Worm (Caenorhabditis elegans) whole organism, L2 larva: ENCODE measurements around the gene aqp-7.

Experiments
- C34F6.9 ChIP-seq: fragments of 150-350 bp; optimal IDR thresholded peaks from 2 replicates; lab custom pipeline; 2014; ENCODE audit warnings: missing biosample characterization, missing genetic modification characterization
- F13H6.1 ChIP-seq: sonication (generic microtip); optimal IDR thresholded peaks from 2 replicates; lab custom pipeline; 2016; ENCODE audit warnings: missing genetic modification characterization, missing compliant biosample characterization
- alr-1 ChIP-seq: fragments of 150-350 bp; optimal IDR thresholded peaks from 2 replicates; lab custom pipeline; 2014; ENCODE audit warnings: missing biosample characterization, missing genetic modification characterization
- blmp-1 ChIP-seq: sonication (generic microtip); optimal IDR thresholded peaks from 2 replicates; lab custom pipeline; 2017; ENCODE audit warnings: missing genetic modification characterization, mild to moderate bottlenecking, missing compliant biosample characterization, antibody characterized with exemption, moderate library complexity; ENCODE audit not compliant: insufficient read depth
- ceh-82 ChIP-seq: fragments of 150-350 bp; optimal IDR thresholded peaks from 2 replicates; lab custom pipeline; 2014; ENCODE audit warnings: missing biosample characterization, missing genetic modification characterization
- crh-2 ChIP-seq: sonication (generic microtip); optimal IDR thresholded peaks from 2 replicates; lab custom pipeline; 2017; ENCODE audit warnings: missing biosample characterization, missing genetic modification characterization
- dmd-4 ChIP-seq: sonication (generic microtip); optimal IDR thresholded peaks from 2 replicates; lab custom pipeline; 2017; ENCODE audit warnings: missing biosample characterization, missing genetic modification characterization
- elt-3 ChIP-seq: sonication (generic microtip); optimal IDR thresholded peaks from 2 replicates; lab custom pipeline; 2017; ENCODE audit warnings: missing biosample characterization, missing genetic modification characterization
- gmeb-1 ChIP-seq: fragments of 150-350 bp; optimal IDR thresholded peaks from 2 replicates; lab custom pipeline; 2014; ENCODE audit warnings: missing biosample characterization, missing genetic modification characterization
- lin-13 ChIP-seq: fragments of 150-350 bp; optimal IDR thresholded peaks from 2 replicates; lab custom pipeline; 2014; ENCODE audit warnings: missing biosample characterization, missing genetic modification reagents, missing genetic modification characterization
- lin-39 ChIP-seq: fragments of 150-350 bp; optimal IDR thresholded peaks from 2 replicates; lab custom pipeline; 2014; ENCODE audit warnings: missing biosample characterization, missing genetic modification reagents, missing genetic modification characterization
- mdl-1 ChIP-seq, 2 experiments: fragments of 150-350 bp in 1 of 2; sonication (generic microtip) in 1 of 2; optimal IDR thresholded peaks; 2 replicates each; lab custom pipeline; 2017; ENCODE audit warnings: missing biosample characterization in 2 of 2, missing genetic modification characterization in 2 of 2
- nhr-10 ChIP-seq: sonication (generic microtip); optimal IDR thresholded peaks from 2 replicates; lab custom pipeline; 2017; ENCODE audit warnings: missing biosample characterization, missing genetic modification characterization
- nhr-11 ChIP-seq: fragments of 150-350 bp; optimal IDR thresholded peaks from 2 replicates; lab custom pipeline; 2014; ENCODE audit warnings: missing biosample characterization, missing genetic modification characterization
- nhr-129 ChIP-seq: fragments of 150-350 bp; optimal IDR thresholded peaks from 2 replicates; lab custom pipeline; 2014; ENCODE audit warnings: missing biosample characterization, missing genetic modification characterization
- nhr-21 ChIP-seq: fragments of 150-350 bp; optimal IDR thresholded peaks from 2 replicates; lab custom pipeline; 2014; ENCODE audit warnings: missing biosample characterization, missing genetic modification characterization
- nhr-23 ChIP-seq: fragments of 150-350 bp; optimal IDR thresholded peaks from 2 replicates; lab custom pipeline; 2014; ENCODE audit warnings: missing biosample characterization, missing genetic modification reagents, missing genetic modification characterization
- nhr-237 ChIP-seq: fragments of 150-350 bp; optimal IDR thresholded peaks from 2 replicates; lab custom pipeline; 2014; ENCODE audit warnings: missing biosample characterization, missing genetic modification characterization
- nhr-25 ChIP-seq: fragments of 150-350 bp; sonication (generic microtip); optimal IDR thresholded peaks from 3 replicates; lab custom pipeline; 2014; ENCODE audit warnings: missing biosample characterization, missing genetic modification characterization
- nhr-77 ChIP-seq: fragments of 150-350 bp; optimal IDR thresholded peaks from 2 replicates; lab custom pipeline; 2014; ENCODE audit warnings: missing biosample characterization, missing genetic modification characterization
- sem-4 ChIP-seq: fragments of 150-350 bp; optimal IDR thresholded peaks from 2 replicates; lab custom pipeline; 2014; ENCODE audit warnings: missing biosample characterization, missing genetic modification reagents, missing genetic modification characterization
- skn-1 ChIP-seq: sonication (generic microtip); optimal IDR thresholded peaks from 2 replicates; lab custom pipeline; 2017; ENCODE audit warnings: missing biosample characterization, missing genetic modification characterization
- sma-3 ChIP-seq: sonication (generic microtip); optimal IDR thresholded peaks from 2 replicates; lab custom pipeline; 2016; ENCODE audit warnings: missing genetic modification reagents, missing genetic modification characterization, missing compliant biosample characterization
- sma-9 ChIP-seq, 2 experiments: fragments of 150-350 bp in 1 of 2; sonication (generic microtip) in 1 of 2; optimal IDR thresholded peaks; 2 replicates each; lab custom pipeline; 2014 to 2016; ENCODE audit warnings: missing genetic modification characterization in 2 of 2, mild to moderate bottlenecking in 1 of 2, missing biosample characterization in 1 of 2, missing compliant biosample characterization in 1 of 2, missing genetic modification reagents in 1 of 2, moderate library complexity in 1 of 2
- snpc-4 ChIP-seq: fragments of 150-350 bp; optimal IDR thresholded peaks from 2 replicates; lab custom pipeline; 2014; ENCODE audit warnings: missing biosample characterization, missing genetic modification characterization
- unc-39 ChIP-seq: fragments of 150-350 bp; optimal IDR thresholded peaks from 2 replicates; lab custom pipeline; 2014; ENCODE audit warnings: missing biosample characterization, missing genetic modification characterization
- unc-55 ChIP-seq: fragments of 150-350 bp; sonication (generic microtip); optimal IDR thresholded peaks from 3 replicates; lab custom pipeline; 2014; ENCODE audit warnings: missing biosample characterization, missing genetic modification reagents, missing genetic modification characterization
- unc-62 ChIP-seq: fragments of 150-350 bp; optimal IDR thresholded peaks from 2 replicates; lab custom pipeline; 2014; ENCODE audit warnings: missing biosample characterization, missing genetic modification reagents, missing genetic modification characterization
- zag-1 ChIP-seq: fragments of 150-350 bp; optimal IDR thresholded peaks from 2 replicates; lab custom pipeline; 2014; ENCODE audit warnings: missing biosample characterization, missing genetic modification characterization
- ztf-1 ChIP-seq: fragments of 200-800 bp; sonication (Bioruptor generic); conservative IDR thresholded peaks from 2 replicates; pipeline ENCODE4 v1.3.6; 2022; ENCODE audit warnings: missing genetic modification characterization, missing compliant biosample characterization
- ztf-11 ChIP-seq: sonication (generic microtip); optimal IDR thresholded peaks from 2 replicates; lab custom pipeline; 2017; ENCODE audit warnings: missing biosample characterization, missing genetic modification characterization

Gene aqp-7

DNA sequence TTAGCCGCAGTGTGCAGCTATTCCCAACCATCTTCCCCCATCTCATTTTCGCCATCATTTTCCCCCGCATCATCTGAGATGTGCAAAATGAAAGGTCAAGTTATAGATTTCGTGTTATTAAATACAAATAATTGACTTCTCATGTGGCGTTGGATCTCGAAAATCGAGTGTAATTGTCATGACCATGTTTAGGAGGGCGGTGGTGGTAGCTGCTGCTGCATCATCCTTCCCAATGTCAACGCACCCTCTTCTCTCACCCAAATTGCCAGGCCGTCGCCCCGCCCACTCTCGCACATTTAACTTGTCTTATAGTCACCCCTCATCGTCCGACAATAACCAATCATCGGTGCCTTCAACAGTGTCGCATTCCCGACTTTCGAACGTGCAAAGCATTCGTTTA lies 38.4 kb downstream of the aqp-7 start, which contains the start of gene ceh-30:
Gene ceh-30, plus strand, starts transcription at position 301 of the 400 bp plus-strand sequence.
- no peak for TF ChIP-seq gmeb-1 (tag; lab: Kevin White, UChicago)
- TF ChIP-seq ceh-82, result no peak
- TF ChIP-seq blmp-1 (tag; lab: Kevin White, UChicago), result no peak
- no peak for TF ChIP-seq elt-3 (tag; lab: Kevin White, UChicago)
- no peak for TF ChIP-seq nhr-21 (tag; lab: Kevin White, UChicago)
- TF ChIP-seq zag-1 (tag; lab: Kevin White, UChicago), result no peak
- TF ChIP-seq nhr-237 (tag; lab: Kevin White, UChicago), result no peak
- TF ChIP-seq skn-1 (tag; lab: Kevin White, UChicago), result no peak
- TF ChIP-seq unc-62 (GFP tag; lab: Kevin White, UChicago), result no peak
- no peak for TF ChIP-seq crh-2 (tag; lab: Kevin White, UChicago)
- no peak for TF ChIP-seq nhr-77
- TF ChIP-seq unc-39 (tag; lab: Kevin White, UChicago), result no peak
- TF ChIP-seq nhr-10, result no peak
- no peak for TF ChIP-seq lin-13 (GFP tag; lab: Kevin White, UChicago)
- TF ChIP-seq unc-55 (GFP tag; lab: Kevin White, UChicago), result no peak
- no peak for TF ChIP-seq nhr-11 (tag; lab: Kevin White, UChicago)
- no peak for TF ChIP-seq nhr-129 (tag; lab: Kevin White, UChicago)
- TF ChIP-seq sem-4 (tag; lab: Kevin White, UChicago), result no peak
- TF ChIP-seq sma-3 (GFP tag; lab: Kevin White, UChicago), result no peak
- no peak for TF ChIP-seq C34F6.9 (tag; lab: Kevin White, UChicago)

DNA sequence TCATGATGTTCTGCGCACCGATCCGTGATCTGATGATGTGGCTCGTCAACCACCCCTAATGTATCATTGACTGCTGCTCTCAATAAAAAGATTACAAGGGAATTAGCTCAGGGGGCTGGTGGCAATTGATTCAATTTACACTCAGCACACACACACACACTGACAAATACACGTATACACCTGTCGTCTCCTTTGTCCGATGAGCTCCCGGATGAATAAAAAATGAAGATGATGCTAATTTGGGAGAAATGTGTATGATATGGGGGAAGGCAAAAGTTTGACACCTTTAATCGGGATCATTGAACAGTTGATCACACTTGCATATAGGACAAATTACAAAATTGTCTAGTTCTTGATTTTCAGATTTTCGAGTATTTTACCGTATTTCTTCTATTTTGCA lies 42.2 kb downstream of the aqp-7 start:
- TF ChIP-seq blmp-1 (tag; lab: Kevin White, UChicago), result no peak
- TF ChIP-seq F13H6.1 (tag; lab: Kevin White, UChicago), result no peak
- TF ChIP-seq ztf-11 (tag; lab: Kevin White, UChicago), result no peak
- no peak for TF ChIP-seq nhr-237 (tag; lab: Kevin White, UChicago)

DNA sequence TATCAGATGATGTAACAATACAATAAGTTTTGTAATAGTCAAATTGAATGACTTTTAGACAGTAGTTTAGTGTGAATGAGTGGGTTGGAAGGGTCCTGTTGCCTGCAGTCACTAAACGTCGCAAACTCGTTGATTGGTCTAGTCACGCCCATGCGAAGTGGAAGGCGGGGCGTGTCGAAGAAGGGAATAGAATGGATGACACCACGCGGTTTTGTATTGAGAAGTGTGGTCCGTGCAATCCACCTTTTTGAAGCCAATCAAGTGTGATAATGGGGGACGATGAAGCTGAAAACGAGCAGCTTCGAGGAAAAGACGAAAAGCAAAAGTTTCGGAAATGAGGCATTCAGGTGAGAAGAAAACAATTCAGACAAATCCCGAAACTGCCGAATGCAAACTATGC lies 45.5 kb downstream of the aqp-7 start, which contains the start of gene ceh-31:
Gene ceh-31, minus strand, starts transcription at position 101 of the 400 bp plus-strand sequence.
- no peak for TF ChIP-seq dmd-4 (tag; lab: Kevin White, UChicago)
- no peak for TF ChIP-seq F13H6.1 (tag; lab: Kevin White, UChicago)
- no peak for TF ChIP-seq ztf-1 (GFP tag; lab: Robert Waterston, UW)
- TF ChIP-seq nhr-129 (tag; lab: Kevin White, UChicago), result no peak
- TF ChIP-seq gmeb-1 (tag; lab: Kevin White, UChicago), result no peak
- no peak for TF ChIP-seq lin-39 (tag; lab: Kevin White, UChicago)
- TF ChIP-seq mdl-1 (tag; optimal IDR thresholded peaks at IDR 0.05; lab: Kevin White, UChicago), result no peak
- TF ChIP-seq snpc-4, result no peak
- TF ChIP-seq nhr-21 (tag; lab: Kevin White, UChicago), result no peak
- no peak for TF ChIP-seq ztf-11 (tag; lab: Kevin White, UChicago)
- TF ChIP-seq sem-4 (tag; lab: Kevin White, UChicago), result no peak
- no peak for TF ChIP-seq nhr-23 (tag; lab: Kevin White, UChicago)
- no peak for TF ChIP-seq lin-13 (GFP tag; lab: Kevin White, UChicago)
- no peak for TF ChIP-seq nhr-25 (tag; lab: Kevin White, UChicago)
- no peak for TF ChIP-seq sma-9 (GFP tag; optimal IDR thresholded peaks at IDR 0.05; lab: Kevin White, UChicago)
- no peak for TF ChIP-seq sma-9 (tag; optimal IDR thresholded peaks at IDR 0.05; lab: Kevin White, UChicago)
- no peak for TF ChIP-seq alr-1 (tag; lab: Kevin White, UChicago)
